Worm (Caenorhabditis elegans): Measurements from ENCODE around the gene ssu-2.

DNA sequence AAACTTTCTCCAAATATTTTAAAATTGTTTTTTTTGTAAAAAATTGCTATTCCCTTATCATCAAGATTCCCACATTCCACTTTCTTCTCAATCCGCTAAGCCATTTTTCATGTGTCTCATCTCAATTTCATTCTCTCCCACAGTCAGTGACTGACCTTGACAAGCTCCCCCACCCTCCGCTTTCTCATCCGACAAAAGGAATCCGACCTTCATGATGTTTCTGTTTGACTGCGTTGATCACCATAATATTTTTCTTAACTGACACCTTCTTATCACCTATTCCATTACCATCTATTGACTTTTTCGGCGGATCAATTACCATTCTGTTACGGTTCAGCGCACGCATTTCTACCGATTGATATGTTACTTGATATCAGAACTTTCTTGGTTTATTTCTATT, 28.0 kb downstream of the ssu-2 start:
- no peak for TF ChIP-seq nfya-1 (tag; optimal IDR thresholded peaks at IDR 0.05; ENCODE audit: borderline replicate concordance, insufficient read depth)
- TF ChIP-seq attf-3 (GFP tag; conservative IDR thresholded peaks at IDR 0.05) = no peak
- TF ChIP-seq dpl-1 (GFP tag; optimal IDR thresholded peaks at IDR 0.05) = no peak
- TF ChIP-seq egl-44 (GFP tag; IDR thresholded peaks at IDR 0.05) = no peak
- no peak for TF ChIP-seq F57A8.1 (GFP tag; optimal IDR thresholded peaks at IDR 0.05)
- TF ChIP-seq unc-62 (GFP tag; optimal IDR thresholded peaks at IDR 0.05) = no peak
- no peak for TF ChIP-seq lag-1 (GFP tag; IDR thresholded peaks at IDR 0.05)
- no peak for TF ChIP-seq C06A6.2 (GFP tag; conservative IDR thresholded peaks at IDR 0.05)

All from whole organism, young adult.